Worm (Caenorhabditis elegans) whole organism, mixed stage, embryonic: ENCODE data around the gene flwr-1.

Experiments
- M03D4.4 ChIP-seq: sonication (generic microtip); optimal IDR thresholded peaks from 2 replicates; lab custom pipeline; 2017; ENCODE audit warnings: mild to moderate bottlenecking, missing genetic modification characterization, missing compliant biosample characterization
- bed-3 ChIP-seq: fragments of 200-800 bp; sonication (Bioruptor generic); optimal IDR thresholded peaks from 3 replicates; lab custom pipeline; 2018; ENCODE audit warnings: mild to moderate bottlenecking, missing genetic modification characterization, moderate library complexity, missing compliant biosample characterization
- blmp-1 ChIP-seq: fragments of 150-350 bp; optimal IDR thresholded peaks from 2 replicates; lab custom pipeline; 2014; ENCODE audit warnings: missing biosample characterization, missing genetic modification characterization
- ceh-43 ChIP-seq: fragments of 200-800 bp; sonication (Bioruptor generic); optimal IDR thresholded peaks from 2 replicates; lab custom pipeline; 2018; ENCODE audit warnings: mild to moderate bottlenecking, missing genetic modification characterization, moderate library complexity, missing compliant biosample characterization
- ceh-83 ChIP-seq: fragments of 200-800 bp; sonication (Bioruptor generic); optimal IDR thresholded peaks from 2 replicates; lab custom pipeline; 2018; ENCODE audit warnings: mild to moderate bottlenecking, missing genetic modification characterization, missing compliant biosample characterization
- ces-1 ChIP-seq: fragments of 150-350 bp; optimal IDR thresholded peaks from 2 replicates; lab custom pipeline; 2014; ENCODE audit warnings: missing biosample characterization, missing genetic modification reagents, missing genetic modification characterization
- cnd-1 ChIP-seq: fragments of 200-800 bp; sonication (Bioruptor generic); optimal IDR thresholded peaks from 2 replicates; lab custom pipeline; 2018; ENCODE audit warnings: mild to moderate bottlenecking, missing genetic modification characterization, missing compliant biosample characterization
- elt-1 ChIP-seq: sonication (generic microtip); optimal IDR thresholded peaks from 2 replicates; lab custom pipeline; 2017; ENCODE audit warnings: missing genetic modification characterization, mild to moderate bottlenecking, missing compliant biosample characterization, antibody characterized with exemption, moderate library complexity, borderline replicate concordance; ENCODE audit not compliant: insufficient read depth
- elt-3 ChIP-seq: fragments of 150-350 bp; optimal IDR thresholded peaks from 2 replicates; lab custom pipeline; 2014; ENCODE audit warnings: missing biosample characterization, missing genetic modification characterization
- flh-1 ChIP-seq: fragments of 200-800 bp; sonication (Bioruptor generic); optimal IDR thresholded peaks from 2 replicates; lab custom pipeline; 2018; ENCODE audit warnings: mild to moderate bottlenecking, missing genetic modification characterization, moderate library complexity, missing compliant biosample characterization
- ham-2 ChIP-seq: fragments of 200-800 bp; sonication (Bioruptor generic); optimal IDR thresholded peaks from 2 replicates; lab custom pipeline; 2018; ENCODE audit warnings: mild to moderate bottlenecking, missing genetic modification characterization, missing compliant biosample characterization
- hlh-1 ChIP-seq: fragments of 150-350 bp; optimal IDR thresholded peaks from 2 replicates; lab custom pipeline; 2014; ENCODE audit warnings: missing biosample characterization, missing genetic modification reagents, missing genetic modification characterization
- lin-13 ChIP-seq: fragments of 150-350 bp; optimal IDR thresholded peaks from 2 replicates; lab custom pipeline; 2014; ENCODE audit warnings: missing biosample characterization, missing genetic modification characterization
- lin-32 ChIP-seq: fragments of 200-800 bp; sonication (Bioruptor generic); optimal IDR thresholded peaks from 2 replicates; lab custom pipeline; 2018; ENCODE audit warnings: mild to moderate bottlenecking, missing genetic modification characterization, missing compliant biosample characterization
- lsy-2 ChIP-seq: fragments of 150-350 bp; optimal IDR thresholded peaks from 2 replicates; lab custom pipeline; 2014; ENCODE audit warnings: missing biosample characterization, missing genetic modification characterization
- mab-5 ChIP-seq: fragments of 150-350 bp; optimal IDR thresholded peaks from 2 replicates; lab custom pipeline; 2014; ENCODE audit warnings: missing biosample characterization, missing genetic modification characterization
- mep-1 ChIP-seq: fragments of 150-350 bp; optimal IDR thresholded peaks from 2 replicates; lab custom pipeline; 2017; ENCODE audit warnings: missing biosample characterization, missing genetic modification reagents, missing genetic modification characterization, inconsistent platforms
- mls-2 ChIP-seq: sonication (generic microtip); optimal IDR thresholded peaks from 2 replicates; lab custom pipeline; 2016; ENCODE audit warnings: mild to moderate bottlenecking, missing genetic modification characterization, moderate library complexity, missing compliant biosample characterization
- nhr-12 ChIP-seq: fragments of 150-350 bp; optimal IDR thresholded peaks from 2 replicates; lab custom pipeline; 2014; ENCODE audit warnings: missing biosample characterization, missing genetic modification characterization
- nhr-2 ChIP-seq: fragments of 150-350 bp; optimal IDR thresholded peaks from 2 replicates; lab custom pipeline; 2014; ENCODE audit warnings: missing biosample characterization, missing genetic modification characterization
- nhr-237 ChIP-seq: fragments of 150-350 bp; optimal IDR thresholded peaks from 2 replicates; lab custom pipeline; 2014; ENCODE audit warnings: missing biosample characterization, missing genetic modification characterization
- nhr-28 ChIP-seq: fragments of 150-350 bp; optimal IDR thresholded peaks from 2 replicates; lab custom pipeline; 2014; ENCODE audit warnings: missing biosample characterization, missing genetic modification characterization
- nhr-76 ChIP-seq: sonication (generic microtip); optimal IDR thresholded peaks from 2 replicates; lab custom pipeline; 2017; ENCODE audit warnings: missing biosample characterization, missing genetic modification characterization
- pha-4 ChIP-seq: fragments of 150-350 bp; optimal IDR thresholded peaks from 2 replicates; lab custom pipeline; 2018; ENCODE audit warnings: missing biosample characterization, missing genetic modification reagents, missing genetic modification characterization
- sem-2 ChIP-seq: fragments of 200-800 bp; sonication (Bioruptor generic); optimal IDR thresholded peaks from 2 replicates; lab custom pipeline; 2018; ENCODE audit warnings: mild to moderate bottlenecking, missing genetic modification characterization, missing compliant biosample characterization
- snpc-4 ChIP-seq: fragments of 150-350 bp; optimal IDR thresholded peaks from 2 replicates; lab custom pipeline; 2014; ENCODE audit warnings: missing biosample characterization, missing genetic modification characterization
- sptf-1 ChIP-seq: sonication (generic microtip); optimal IDR thresholded peaks from 2 replicates; lab custom pipeline; 2017; ENCODE audit warnings: mild to moderate bottlenecking, missing genetic modification characterization, moderate library complexity, missing compliant biosample characterization
- unc-120 ChIP-seq: sonication (generic microtip); optimal IDR thresholded peaks from 2 replicates; lab custom pipeline; 2017; ENCODE audit warnings: missing genetic modification characterization, missing compliant biosample characterization; ENCODE audit not compliant: poor library complexity, severe bottlenecking
- unc-39 ChIP-seq: fragments of 150-350 bp; optimal IDR thresholded peaks from 2 replicates; lab custom pipeline; 2014; ENCODE audit warnings: missing biosample characterization, missing genetic modification characterization
- zip-8 ChIP-seq: fragments of 150-350 bp; optimal IDR thresholded peaks from 2 replicates; lab custom pipeline; 2014; ENCODE audit warnings: missing biosample characterization, missing genetic modification characterization
- ztf-11 ChIP-seq: fragments of 150-350 bp; optimal IDR thresholded peaks from 2 replicates; lab custom pipeline; 2014; ENCODE audit warnings: missing biosample characterization, missing genetic modification characterization

The flwr-1 gene

ce11 chrX:14958401-14958800, 11.7 kb downstream of the flwr-1 start:
- TF ChIP-seq pha-4 (tag; lab: Kevin White, UChicago) (no peak), blmp-1 (tag; lab: Kevin White, UChicago) (no peak), ces-1 (GFP tag; lab: Kevin White, UChicago) (peak; percentile 54), ceh-83 (GFP tag; lab: Kevin White, UChicago) (no peak), unc-39 (tag; lab: Kevin White, UChicago) (no peak), bed-3 (GFP tag; lab: Kevin White, UChicago) (no peak), ceh-43 (GFP tag; lab: Kevin White, UChicago) (no peak), mls-2 (tag; lab: Kevin White, UChicago) (no peak), nhr-28 (tag; lab: Kevin White, UChicago) (no peak)
- TF ChIP-seq, all 35 proteins: peak for 1

ce11 chrX:14957176-14957575, 12.9 kb downstream of the flwr-1 start:
- TF ChIP-seq lin-32 (GFP tag; lab: Kevin White, UChicago) (no peak), ceh-83 (GFP tag; lab: Kevin White, UChicago) (no peak), lsy-2 (tag; lab: Kevin White, UChicago) (no peak), hlh-1 (tag; lab: Kevin White, UChicago) (no peak), zip-8 (tag; lab: Kevin White, UChicago) (peak; percentile 67), nhr-76 (tag; lab: Kevin White, UChicago) (no peak), ces-1 (GFP tag; lab: Kevin White, UChicago) (peak; percentile 11), nhr-2 (no peak), snpc-4 (tag; lab: Kevin White, UChicago) (no peak), ztf-11 (tag; lab: Kevin White, UChicago) (no peak)
- TF ChIP-seq, all 35 proteins: peak for 2

ce11 chrX:14954548-14954947, 15.5 kb downstream of the flwr-1 start, which contains the start of gene pag-3:
pag-3 (minus strand) TSS chrX:14954648.
- TF ChIP-seq sem-2 = no peak
- TF ChIP-seq sptf-1 (tag; lab: Kevin White, UChicago) = no peak
- TF ChIP-seq nhr-2 = no peak
- no peak for TF ChIP-seq ceh-43 (GFP tag; lab: Kevin White, UChicago)
- no peak for TF ChIP-seq mls-2 (tag; lab: Kevin White, UChicago)
- no peak for TF ChIP-seq lin-13
- TF ChIP-seq nhr-76 (tag; lab: Kevin White, UChicago) = no peak
- no peak for TF ChIP-seq lin-32 (GFP tag; lab: Kevin White, UChicago)
- no peak for TF ChIP-seq unc-39 (tag; lab: Kevin White, UChicago)
- TF ChIP-seq cnd-1 (tag; lab: Kevin White, UChicago) = no peak
- TF ChIP-seq nhr-12 (tag; lab: Kevin White, UChicago) = no peak
- no peak for TF ChIP-seq ceh-83 (GFP tag; lab: Kevin White, UChicago)
- no peak for TF ChIP-seq M03D4.4 (tag; lab: Kevin White, UChicago)

ce11 chrX:14951797-14952196, 18.3 kb downstream of the flwr-1 start:
- TF ChIP-seq ham-2 (GFP tag; lab: Kevin White, UChicago) (no peak), mls-2 (tag; lab: Kevin White, UChicago) (no peak), nhr-237 (no peak), unc-39 (tag; lab: Kevin White, UChicago) (no peak), lin-13 (no peak), mab-5 (tag; lab: Kevin White, UChicago) (no peak), elt-1 (tag; lab: Kevin White, UChicago) (no peak)
- TF ChIP-seq, all 35 proteins: peak for 0

- TF ChIP-seq bed-3 (GFP tag; lab: Kevin White, UChicago) = no peak
- no peak for TF ChIP-seq zip-8 (tag; lab: Kevin White, UChicago)
- TF ChIP-seq sem-2 = no peak
- TF ChIP-seq flh-1 (GFP tag; lab: Kevin White, UChicago) = no peak
- TF ChIP-seq sptf-1 (tag; lab: Kevin White, UChicago) = no peak
- no peak for TF ChIP-seq nhr-2
- TF ChIP-seq cnd-1 (tag; lab: Kevin White, UChicago) = no peak
- no peak for TF ChIP-seq unc-120
- no peak for TF ChIP-seq elt-1 (tag; lab: Kevin White, UChicago)
- TF ChIP-seq M03D4.4 (tag; lab: Kevin White, UChicago) = no peak
- TF ChIP-seq mab-5 (tag; lab: Kevin White, UChicago) = no peak
- TF ChIP-seq mep-1 (tag; lab: Kevin White, UChicago) = no peak
- TF ChIP-seq lin-13 = no peak
- no peak for TF ChIP-seq elt-3 (tag; lab: Kevin White, UChicago)
- TF ChIP-seq pha-4 (tag; lab: Kevin White, UChicago) = no peak
Observed at ce11 chrX:14947355-14947668, 22.8 kb downstream of the flwr-1 start.
